Worm (Caenorhabditis elegans) whole organism, young adult: Measurements from ENCODE around the gene nduc-2.
"Not testable (repeated sequence)": the region's sequence is repeated elsewhere in the genome, so short reads cannot be mapped to it uniquely, and the experiment has no call there.

ENCODE experiments used
- B0035.1 ChIP-seq: sonication (generic microtip); optimal IDR thresholded peaks from 2 replicates; lab custom pipeline; 2016; ENCODE audit warnings: missing genetic modification characterization, mild to moderate bottlenecking, missing compliant biosample characterization, missing genotype, missing genetic modification reagents
- B0336.3 ChIP-seq: fragments of 200-800 bp; sonication (Bioruptor generic); IDR thresholded peaks from 2 replicates; pipeline ENCODE4 v1.3.6; 2022; ENCODE audit warnings: missing genetic modification characterization, missing compliant biosample characterization
- F22D6.2 ChIP-seq: sonication (generic microtip); optimal IDR thresholded peaks from 2 replicates; lab custom pipeline; 2016; ENCODE audit warnings: mild to moderate bottlenecking, missing genetic modification characterization, missing compliant biosample characterization
- F23B12.7 ChIP-seq: sonication (generic microtip); optimal IDR thresholded peaks from 2 replicates; lab custom pipeline; 2017; ENCODE audit warnings: missing genetic modification characterization, mild to moderate bottlenecking, missing compliant biosample characterization, antibody characterized with exemption, moderate library complexity; ENCODE audit not compliant: insufficient read depth
- F55B11.4 ChIP-seq: sonication (generic microtip); optimal IDR thresholded peaks from 2 replicates; lab custom pipeline; 2016; ENCODE audit warnings: missing compliant biosample characterization, missing genetic modification characterization, borderline replicate concordance; ENCODE audit not compliant: insufficient read depth
- aptf-2 ChIP-seq: fragments of 200-800 bp; sonication (Bioruptor generic); conservative IDR thresholded peaks from 2 replicates; pipeline ENCODE4 v1.3.6; 2022; ENCODE audit warnings: missing genetic modification reagents, missing genetic modification characterization, missing compliant biosample characterization
- aptf-3 ChIP-seq: fragments of 200-800 bp; sonication (Bioruptor generic); IDR thresholded peaks from 2 replicates; pipeline ENCODE4 v1.3.6; 2022; ENCODE audit warnings: missing genetic modification characterization, missing compliant biosample characterization
- athp-1 ChIP-seq: sonication (generic microtip); optimal IDR thresholded peaks from 2 replicates; lab custom pipeline; 2017; ENCODE audit warnings: mild to moderate bottlenecking, missing genetic modification characterization, missing compliant biosample characterization
- cebp-2 ChIP-seq: fragments of 200-800 bp; sonication (Bioruptor generic); IDR thresholded peaks from 2 replicates; pipeline ENCODE4 v1.3.6; 2022; ENCODE audit warnings: missing genetic modification characterization, missing compliant biosample characterization
- ceh-100 ChIP-seq: fragments of 200-800 bp; sonication (Bioruptor generic); IDR thresholded peaks from 2 replicates; pipeline ENCODE4 v1.3.6; 2022; ENCODE audit warnings: missing genetic modification reagents, missing genetic modification characterization, missing compliant biosample characterization
- ceh-58 ChIP-seq: fragments of 200-800 bp; sonication (Bioruptor generic); IDR thresholded peaks from 2 replicates; pipeline ENCODE4 v1.3.6; 2022; ENCODE audit warnings: missing genetic modification characterization, missing compliant biosample characterization
- ceh-79 ChIP-seq: sonication (generic microtip); optimal IDR thresholded peaks from 2 replicates; lab custom pipeline; 2017; ENCODE audit warnings: mild to moderate bottlenecking, missing genetic modification characterization, missing compliant biosample characterization
- dox-1 ChIP-seq: fragments of 200-800 bp; sonication (Bioruptor generic); IDR thresholded peaks from 2 replicates; pipeline ENCODE4 v1.3.6; 2022; ENCODE audit warnings: missing genetic modification reagents, missing genetic modification characterization, missing compliant biosample characterization
- dpl-1 ChIP-seq: fragments of 150-350 bp; optimal IDR thresholded peaks from 2 replicates; lab custom pipeline; 2014; ENCODE audit warnings: missing biosample characterization, missing genetic modification reagents, missing genetic modification characterization
- hlh-26 ChIP-seq: fragments of 200-800 bp; sonication (Bioruptor generic); conservative IDR thresholded peaks from 2 replicates; pipeline ENCODE4 v1.3.6; 2022; ENCODE audit warnings: missing genetic modification reagents, missing genetic modification characterization, missing compliant biosample characterization
- hmg-1.2 ChIP-seq: fragments of 200-800 bp; sonication (Bioruptor generic); IDR thresholded peaks from 2 replicates; pipeline ENCODE4 v1.3.6; 2022; ENCODE audit warnings: missing genetic modification reagents, missing genetic modification characterization, missing compliant biosample characterization
- let-526 ChIP-seq: fragments of 200-800 bp; sonication (Bioruptor generic); IDR thresholded peaks from 2 replicates; pipeline ENCODE4 v1.3.6; 2022; ENCODE audit warnings: missing genetic modification reagents, missing genetic modification characterization, missing compliant biosample characterization
- lin-26 ChIP-seq: fragments of 200-800 bp; sonication (Bioruptor generic); IDR thresholded peaks from 2 replicates; pipeline ENCODE4 v1.3.6; 2022; ENCODE audit warnings: missing genetic modification reagents, missing genetic modification characterization, missing compliant biosample characterization
- lin-35 ChIP-seq, 3 experiments: fragments of 150-350 bp in 2 of 3; sonication (generic microtip) in 1 of 3; optimal IDR thresholded peaks; 2 replicates each; lab custom pipeline; 2014 to 2018; ENCODE audit warnings: missing biosample characterization in 3 of 3, missing genetic modification characterization in 3 of 3, missing genetic modification reagents in 3 of 3
- lsl-1 ChIP-seq: fragments of 200-800 bp; sonication (Bioruptor generic); optimal IDR thresholded peaks from 2 replicates; lab custom pipeline; 2018; ENCODE audit warnings: mild to moderate bottlenecking, missing genetic modification characterization, moderate library complexity, missing compliant biosample characterization
- lsy-27 ChIP-seq: sonication (generic microtip); optimal IDR thresholded peaks from 2 replicates; lab custom pipeline; 2017; ENCODE audit warnings: missing genetic modification characterization, mild to moderate bottlenecking, missing compliant biosample characterization, antibody characterized with exemption, missing genotype, borderline replicate concordance; ENCODE audit not compliant: insufficient read depth
- madf-6 ChIP-seq: fragments of 200-800 bp; sonication (Bioruptor generic); IDR thresholded peaks from 2 replicates; pipeline ENCODE4 v1.3.6; 2022; ENCODE audit warnings: missing genetic modification reagents, missing genetic modification characterization, missing compliant biosample characterization
- mcd-1 ChIP-seq: fragments of 200-800 bp; sonication (Bioruptor generic); IDR thresholded peaks from 2 replicates; pipeline ENCODE4 v1.3.6; 2022; ENCODE audit warnings: missing genetic modification reagents, missing genetic modification characterization, missing compliant biosample characterization
- nhr-179 ChIP-seq: sonication (generic microtip); optimal IDR thresholded peaks from 2 replicates; lab custom pipeline; 2016; ENCODE audit warnings: mild to moderate bottlenecking, missing genetic modification characterization, missing compliant biosample characterization
- nhr-27 ChIP-seq: fragments of 200-800 bp; sonication (Bioruptor generic); optimal IDR thresholded peaks from 2 replicates; lab custom pipeline; 2018; ENCODE audit warnings: mild to moderate bottlenecking, missing genetic modification characterization, moderate library complexity, missing compliant biosample characterization
- pbrm-1 ChIP-seq: fragments of 200-800 bp; sonication (Bioruptor generic); IDR thresholded peaks from 2 replicates; pipeline ENCODE4 v1.3.6; 2022; ENCODE audit warnings: missing genetic modification reagents, missing genetic modification characterization, missing compliant biosample characterization
- repo-1 ChIP-seq: sonication (generic microtip); optimal IDR thresholded peaks from 2 replicates; lab custom pipeline; 2017; ENCODE audit warnings: mild to moderate bottlenecking, missing genetic modification characterization, missing compliant biosample characterization
- snpc-4 ChIP-seq, 5 experiments: fragments of 150-350 bp in 1 of 5; sonication (generic microtip) in 4 of 5; optimal IDR thresholded peaks; 2 replicates each; lab custom pipeline; 2014 to 2018; ENCODE audit warnings: missing genetic modification characterization in 5 of 5, missing biosample characterization in 3 of 5, antibody characterized with exemption in 2 of 5, mild to moderate bottlenecking in 2 of 5, missing compliant biosample characterization in 2 of 5, missing genotype in 2 of 5, moderate library complexity in 2 of 5, missing genetic modification reagents in 1 of 5
- somi-1 ChIP-seq: fragments of 200-800 bp; sonication (Bioruptor generic); optimal IDR thresholded peaks from 2 replicates; lab custom pipeline; 2018; ENCODE audit warnings: mild to moderate bottlenecking, missing genetic modification characterization, missing compliant biosample characterization
- unc-130 ChIP-seq: sonication (generic microtip); optimal IDR thresholded peaks from 2 replicates; lab custom pipeline; 2016; ENCODE audit warnings: missing genetic modification reagents, missing genetic modification characterization, missing compliant biosample characterization
- xnd-1 ChIP-seq: sonication (generic microtip); optimal IDR thresholded peaks from 2 replicates; lab custom pipeline; 2016; ENCODE audit warnings: missing genotype, missing genetic modification reagents, missing genetic modification characterization, missing compliant biosample characterization
- zfh-2 ChIP-seq: fragments of 200-800 bp; sonication (Bioruptor generic); conservative IDR thresholded peaks from 2 replicates; pipeline ENCODE4 v1.3.6; 2022; ENCODE audit warnings: missing genetic modification reagents, missing genetic modification characterization, missing compliant biosample characterization
- zim-3 ChIP-seq: sonication (generic microtip); optimal IDR thresholded peaks from 2 replicates; lab custom pipeline; 2017; ENCODE audit warnings: mild to moderate bottlenecking, missing genetic modification characterization, moderate library complexity, missing compliant biosample characterization
- ztf-18 ChIP-seq: sonication (generic microtip); optimal IDR thresholded peaks from 2 replicates; lab custom pipeline; 2016; ENCODE audit warnings: missing genotype, mild to moderate bottlenecking, missing genetic modification characterization, missing compliant biosample characterization
- ztf-26 ChIP-seq: sonication (generic microtip); optimal IDR thresholded peaks from 2 replicates; lab custom pipeline; 2017; ENCODE audit warnings: missing genetic modification characterization, missing compliant biosample characterization
- ztf-28 ChIP-seq: fragments of 200-800 bp; sonication (Bioruptor generic); IDR thresholded peaks from 2 replicates; pipeline ENCODE4 v1.3.6; 2022; ENCODE audit warnings: missing genetic modification reagents, missing genetic modification characterization, missing compliant biosample characterization

Gene nduc-2

ce11 chrIII:2795442-2796023, 8.9 kb downstream of the nduc-2 start (continued):
- no peak for TF ChIP-seq dpl-1
- TF ChIP-seq hmg-1.2 = peak; percentile 76
- TF ChIP-seq lin-26 (GFP tag; lab: Robert Waterston, UW) = peak; percentile 67; the same call in 1 of the 2 replicates
- TF ChIP-seq F22D6.2 = no peak
- TF ChIP-seq nhr-179 (tag; lab: Kevin White, UChicago) = no peak
- TF ChIP-seq ceh-58 = 0 out of 2 replicates have a peak, but pooled peaks have one; percentile 75
- TF ChIP-seq lin-35 (GFP tag; optimal IDR thresholded peaks at IDR 0.05; lab: Kevin White, UChicago) = no peak
- peak; percentile 70 for TF ChIP-seq dox-1 (GFP tag; lab: Robert Waterston, UW)
- peak; percentile 26 for TF ChIP-seq xnd-1 (tag; lab: Kevin White, UChicago)
- peak; percentile 46; the same call in 1 of the 2 replicates for TF ChIP-seq zfh-2 (GFP tag; lab: Robert Waterston, UW)
- peak; percentile 40; the same call in 1 of the 2 replicates for TF ChIP-seq B0336.3
- peak; percentile 55 for TF ChIP-seq madf-6 (GFP tag; lab: Robert Waterston, UW)
- no peak for TF ChIP-seq ceh-79
- no peak for TF ChIP-seq ceh-100 (GFP tag; lab: Robert Waterston, UW)
- peak; percentile 54 for TF ChIP-seq pbrm-1 (GFP tag; lab: Robert Waterston, UW)
- no peak for TF ChIP-seq ztf-28 (GFP tag; lab: Robert Waterston, UW)
- TF ChIP-seq let-526 (GFP tag; lab: Robert Waterston, UW) = no peak
- peak; percentile 40 for TF ChIP-seq lsl-1 (GFP tag; lab: Kevin White, UChicago)

- not testable (repeated sequence) for TF ChIP-seq snpc-4 (GFP tag; optimal IDR thresholded peaks at IDR 0.05; lab: Kevin White, UChicago)
- TF ChIP-seq snpc-4 (tag; optimal IDR thresholded peaks at IDR 0.05; lab: Kevin White, UChicago) = peak in 1 of 4 experiments; percentile 78
These were observed 10.8 kb downstream of the nduc-2 start for ce11 chrIII:2797463-2797862.

ce11 chrIII:2800743-2801142, 14.1 kb downstream of the nduc-2 start:
- TF ChIP-seq B0035.1 (tag; lab: Kevin White, UChicago) (no peak), hlh-26 (no peak), unc-130 (GFP tag; lab: Kevin White, UChicago) (no peak), madf-6 (GFP tag; lab: Robert Waterston, UW) (no peak), lsy-27 (tag; lab: Kevin White, UChicago) (no peak), somi-1 (no peak), repo-1 (tag; lab: Kevin White, UChicago) (no peak)
- TF ChIP-seq, all 124 proteins: peak for 0

- no peak for TF ChIP-seq aptf-3
- TF ChIP-seq lsl-1 (GFP tag; lab: Kevin White, UChicago) = no peak
- TF ChIP-seq ztf-18 (tag; lab: Kevin White, UChicago) = no peak
- no peak for TF ChIP-seq aptf-2 (GFP tag; lab: Robert Waterston, UW)
- TF ChIP-seq ceh-58 = no peak
- no peak for TF ChIP-seq cebp-2
- TF ChIP-seq mcd-1 (GFP tag; lab: Robert Waterston, UW) = no peak
- TF ChIP-seq nhr-27 (tag; lab: Kevin White, UChicago) = no peak
- TF ChIP-seq athp-1 (tag; lab: Kevin White, UChicago) = no peak
- TF ChIP-seq F23B12.7 (tag; lab: Kevin White, UChicago) = no peak
- TF ChIP-seq unc-130 (GFP tag; lab: Kevin White, UChicago) = no peak
- no peak for TF ChIP-seq zim-3
- no peak for TF ChIP-seq zfh-2 (GFP tag; lab: Robert Waterston, UW)
- no peak for TF ChIP-seq snpc-4 (GFP tag; optimal IDR thresholded peaks at IDR 0.05; lab: Kevin White, UChicago)
- TF ChIP-seq snpc-4 (tag; optimal IDR thresholded peaks at IDR 0.05; lab: Kevin White, UChicago) = no peak
- no peak for TF ChIP-seq ztf-26 (tag; lab: Kevin White, UChicago)
- TF ChIP-seq F22D6.2 = no peak
- no peak for TF ChIP-seq xnd-1 (tag; lab: Kevin White, UChicago)
- TF ChIP-seq F55B11.4 = no peak
These were observed 15.3 kb downstream of the nduc-2 start, which contains the start of the genes twk-45 and Y71H2AM.25 for ce11 chrIII:2801800-2802515. twk-45 (minus strand) TSS chrIII:2801900. Y71H2AM.25 (plus strand) TSS chrIII:2802465.
